Worm (Caenorhabditis elegans): ENCODE results near the gene gst-5.

gst-5 gene

DNA sequence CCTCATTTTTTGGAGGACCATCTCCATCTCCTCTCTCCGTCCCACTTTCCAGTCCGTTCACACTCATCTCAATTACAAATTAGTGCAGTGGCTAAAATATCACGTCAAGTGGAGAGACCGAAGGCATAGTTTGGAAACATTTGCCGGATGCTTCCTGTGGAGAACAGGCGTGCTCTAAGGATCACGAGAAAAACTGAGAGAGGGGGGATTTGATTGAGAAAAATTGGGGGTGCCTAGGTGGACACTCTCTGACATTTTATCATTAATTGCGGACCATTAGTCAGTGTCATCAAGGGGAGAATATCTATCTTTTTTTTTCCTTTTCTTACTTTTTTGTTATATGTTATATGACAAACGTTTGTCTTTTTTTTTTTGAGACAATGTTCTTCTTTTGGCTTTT, 31.9 kb downstream of the gst-5 start (continued):
- TF ChIP-seq lin-14 (GFP tag; optimal IDR thresholded peaks at IDR 0.05) (peak; percentile 74), isw-1 (GFP tag; IDR thresholded peaks at IDR 0.05) (no peak), nhr-11 (tag; optimal IDR thresholded peaks at IDR 0.05) (no peak), sup-37 (GFP tag; optimal IDR thresholded peaks at IDR 0.05) (no peak), aha-1 (tag; optimal IDR thresholded peaks at IDR 0.05) (no peak), unc-130 (tag; optimal IDR thresholded peaks at IDR 0.05) (peak; percentile 43)

DNA sequence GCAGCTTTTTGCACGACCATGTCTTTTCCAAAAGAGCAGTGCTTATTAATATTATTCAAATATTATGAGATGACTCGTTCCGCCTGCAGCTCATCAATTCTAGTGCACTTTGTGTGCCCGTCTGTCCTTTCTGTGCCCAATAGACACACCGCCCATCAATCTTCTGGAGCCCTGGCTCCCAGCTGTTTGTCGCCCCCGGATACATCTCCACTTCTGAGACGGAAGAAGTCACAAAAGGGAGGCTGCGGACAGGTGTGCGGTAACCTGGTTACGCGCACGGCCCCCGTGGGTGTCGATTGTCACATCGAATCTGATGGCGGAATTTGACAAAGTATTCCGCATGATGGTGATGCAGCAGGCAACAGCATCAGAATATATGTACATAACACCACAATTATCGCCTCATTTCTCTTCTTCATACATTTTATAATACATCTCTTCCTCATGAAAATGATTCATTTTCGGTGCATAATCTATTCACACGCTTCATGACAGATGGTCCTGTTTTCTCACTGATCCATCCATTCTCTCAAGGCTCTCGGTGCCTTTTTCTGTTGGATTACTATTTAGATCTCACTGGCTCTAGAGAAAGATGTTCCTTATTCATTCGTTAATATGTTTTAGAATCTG, 36.4 kb downstream of the gst-5 start:
- peak in 1 of 2 experiments; percentile 14 for TF ChIP-seq ztf-11 (tag; optimal IDR thresholded peaks at IDR 0.05)
- peak; percentile 57 for TF ChIP-seq nhr-85 (tag)
- peak; percentile 24 for TF ChIP-seq tbx-2 (tag; optimal IDR thresholded peaks at IDR 0.05)
- TF ChIP-seq mef-2 (tag; optimal IDR thresholded peaks at IDR 0.05): no peak

DNA sequence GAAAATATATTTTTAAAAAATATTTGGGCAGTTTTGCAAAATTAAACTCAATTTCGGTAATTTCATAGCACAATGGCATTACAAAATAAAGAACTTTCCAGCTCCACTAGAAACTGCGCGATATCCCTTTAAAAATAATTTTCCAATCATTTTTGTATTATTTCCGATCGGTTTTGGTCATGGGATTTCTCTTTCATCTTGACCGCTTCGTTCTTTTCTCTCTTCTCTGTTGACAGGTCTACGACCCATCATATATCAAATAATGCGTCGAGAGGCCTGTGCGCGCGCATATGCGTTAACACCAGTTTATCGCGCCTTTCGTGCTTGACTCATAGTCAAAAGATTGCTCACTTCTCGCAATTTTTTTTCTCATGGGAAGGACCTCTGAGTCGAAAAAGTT, 38.4 kb downstream of the gst-5 start:
- TF ChIP-seq skn-1 (tag; optimal IDR thresholded peaks at IDR 0.05) (no peak), nhr-85 (tag) (peak; percentile 53), ces-1 (GFP tag; optimal IDR thresholded peaks at IDR 0.05) (no peak), lin-35 (GFP tag; optimal IDR thresholded peaks at IDR 0.05) (peak in 1 of 2 experiments; percentile 6), mab-9 (GFP tag; IDR thresholded peaks at IDR 0.05) (no peak), blmp-1 (tag; optimal IDR thresholded peaks at IDR 0.05) (peak; percentile 74), zip-4 (GFP tag; optimal IDR thresholded peaks at IDR 0.05) (no peak)

DNA sequence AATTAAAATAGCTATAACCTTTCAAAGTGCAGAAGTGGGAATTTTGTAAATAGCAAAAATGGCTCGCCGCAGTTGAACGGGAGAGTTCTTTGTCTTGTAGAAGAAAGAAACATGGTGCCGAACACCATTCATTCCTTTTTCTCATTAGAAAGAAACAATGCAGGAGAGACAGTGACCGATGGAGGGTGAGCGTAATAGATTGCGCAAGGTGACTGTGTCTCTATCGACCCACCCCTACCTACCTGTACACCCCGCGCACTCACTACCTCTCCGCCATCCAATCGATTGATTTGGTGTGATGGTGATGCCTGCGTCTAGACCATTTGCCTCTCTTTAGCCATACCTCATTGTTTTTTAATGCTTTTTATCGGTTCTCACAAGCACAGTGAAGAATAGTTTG, 39.0 kb downstream of the gst-5 start:
- TF ChIP-seq nhr-90 (tag; optimal IDR thresholded peaks at IDR 0.05; ENCODE audit: poor library complexity): no peak
- TF ChIP-seq mep-1 (tag; optimal IDR thresholded peaks at IDR 0.05): no peak
- TF ChIP-seq ztf-4 (tag; optimal IDR thresholded peaks at IDR 0.05): no peak
- no peak for TF ChIP-seq fkh-10 (GFP tag; optimal IDR thresholded peaks at IDR 0.05)
- TF ChIP-seq aly-2 (tag; optimal IDR thresholded peaks at IDR 0.05): no peak
- no peak for TF ChIP-seq lsy-2 (tag; optimal IDR thresholded peaks at IDR 0.05)
- no peak for TF ChIP-seq alr-1 (tag; optimal IDR thresholded peaks at IDR 0.05; ENCODE audit: borderline replicate concordance)
- no peak for TF ChIP-seq hlh-4 (tag; optimal IDR thresholded peaks at IDR 0.05)
- TF ChIP-seq ceh-63 (GFP tag; optimal IDR thresholded peaks at IDR 0.05): no peak
- no peak for TF ChIP-seq F16B12.6 (tag; optimal IDR thresholded peaks at IDR 0.05)
- no peak for TF ChIP-seq nhr-19 (GFP tag; conservative IDR thresholded peaks at IDR 0.05)
- no peak for TF ChIP-seq fkh-4 (tag; optimal IDR thresholded peaks at IDR 0.05; ENCODE audit: borderline replicate concordance)
- no peak for TF ChIP-seq blmp-1 (tag; optimal IDR thresholded peaks at IDR 0.05)
- no peak for TF ChIP-seq irx-1 (tag; optimal IDR thresholded peaks at IDR 0.05)
- TF ChIP-seq xbp-1 (tag; optimal IDR thresholded peaks at IDR 0.05): no peak
- no peak for TF ChIP-seq lin-13 (GFP tag; optimal IDR thresholded peaks at IDR 0.05)
- no peak for TF ChIP-seq nhr-12 (tag; optimal IDR thresholded peaks at IDR 0.05)

DNA sequence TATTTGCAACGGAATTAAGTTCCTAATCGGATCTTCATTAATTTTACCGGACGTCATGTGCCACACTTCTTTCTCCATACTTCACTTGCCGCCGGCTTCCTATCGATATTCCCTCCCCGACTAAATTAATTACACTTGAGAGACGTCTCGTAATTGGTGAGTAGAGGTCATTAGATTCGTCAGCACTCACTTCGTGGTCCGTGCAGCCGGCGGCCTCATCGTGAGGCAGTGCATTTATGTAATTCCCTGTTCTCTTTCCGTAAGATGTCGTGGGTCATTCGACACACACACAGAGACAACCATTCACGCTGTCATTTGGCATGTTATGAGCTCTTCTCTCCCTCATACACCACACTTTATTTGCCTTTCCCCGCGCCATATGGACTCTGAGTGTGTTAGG, 40.4 kb downstream of the gst-5 start:
- no peak for TF ChIP-seq zip-4 (GFP tag; optimal IDR thresholded peaks at IDR 0.05)
- TF ChIP-seq dpl-1 (GFP tag; optimal IDR thresholded peaks at IDR 0.05): no peak
- no peak for TF ChIP-seq snpc-4 (tag; optimal IDR thresholded peaks at IDR 0.05)
- no peak for TF ChIP-seq mab-9 (GFP tag; IDR thresholded peaks at IDR 0.05)
- TF ChIP-seq pqm-1 (tag; optimal IDR thresholded peaks at IDR 0.05): no peak
- no peak for TF ChIP-seq sox-4 (tag; optimal IDR thresholded peaks at IDR 0.05)
- TF ChIP-seq unc-130 (tag; optimal IDR thresholded peaks at IDR 0.05): no peak
- TF ChIP-seq lsy-2 (tag; optimal IDR thresholded peaks at IDR 0.05): peak in 1 of 2 experiments; percentile 8
- no peak for TF ChIP-seq nhr-84 (tag; optimal IDR thresholded peaks at IDR 0.05)
- peak; percentile 21 for TF ChIP-seq tbx-2 (tag; optimal IDR thresholded peaks at IDR 0.05)
- TF ChIP-seq aha-1 (tag; optimal IDR thresholded peaks at IDR 0.05): no peak
- no peak for TF ChIP-seq ceh-82 (tag; optimal IDR thresholded peaks at IDR 0.05)
- TF ChIP-seq nhr-90 (tag; optimal IDR thresholded peaks at IDR 0.05; ENCODE audit: poor library complexity): no peak
- peak; percentile 5 for TF ChIP-seq nhr-71 (tag; optimal IDR thresholded peaks at IDR 0.05)
- no peak for TF ChIP-seq nhr-237 (tag; optimal IDR thresholded peaks at IDR 0.05)
- no peak for TF ChIP-seq unc-86 (tag; optimal IDR thresholded peaks at IDR 0.05)
- TF ChIP-seq egl-13 (tag; optimal IDR thresholded peaks at IDR 0.05): peak; percentile 10
- TF ChIP-seq lin-14 (GFP tag; optimal IDR thresholded peaks at IDR 0.05): peak; percentile 70
- TF ChIP-seq tlp-1 (tag; optimal IDR thresholded peaks at IDR 0.05): no peak
- TF ChIP-seq elt-2 (tag; optimal IDR thresholded peaks at IDR 0.05): no peak

All from whole organism, L1 larva.